Worm (Caenorhabditis elegans) whole organism, L2 larva: ENCODE results near the gene C35A5.6.

Source experiments
- lin-39 ChIP-seq: fragments of 150-350 bp; optimal IDR thresholded peaks from 2 replicates; lab custom pipeline; 2014; ENCODE audit warnings: missing biosample characterization, missing genetic modification reagents, missing genetic modification characterization
- nhr-23 ChIP-seq: fragments of 150-350 bp; optimal IDR thresholded peaks from 2 replicates; lab custom pipeline; 2014; ENCODE audit warnings: missing biosample characterization, missing genetic modification reagents, missing genetic modification characterization
- nhr-77 ChIP-seq: fragments of 150-350 bp; optimal IDR thresholded peaks from 2 replicates; lab custom pipeline; 2014; ENCODE audit warnings: missing biosample characterization, missing genetic modification characterization
- zag-1 ChIP-seq: fragments of 150-350 bp; optimal IDR thresholded peaks from 2 replicates; lab custom pipeline; 2014; ENCODE audit warnings: missing biosample characterization, missing genetic modification characterization

- no peak for TF ChIP-seq zag-1
- TF ChIP-seq lin-39: no peak
- no peak for TF ChIP-seq nhr-77 (tag; lab: Kevin White, UChicago)
- no peak for TF ChIP-seq nhr-23 (tag; lab: Kevin White, UChicago)
Observed at ce11 chrV:10464160-10464559, 44.8 kb upstream of the C35A5.6 start.
